Worm (Caenorhabditis elegans) whole organism, L3 larva: ENCODE data around the gene shc-3.
A peak's percentile ranks its signal among the peaks of the same experiment; 100 is the strongest.

ENCODE experiments used
- R02D3.7 ChIP-seq: fragments of 150-350 bp; optimal IDR thresholded peaks from 2 replicates; lab custom pipeline; 2014; ENCODE audit warnings: missing biosample characterization, missing genetic modification characterization
- ZK546.5 ChIP-seq: sonication (generic microtip); optimal IDR thresholded peaks from 2 replicates; lab custom pipeline; 2017; ENCODE audit warnings: missing biosample characterization, missing genetic modification characterization
- aly-2 ChIP-seq: fragments of 150-350 bp; optimal IDR thresholded peaks from 2 replicates; lab custom pipeline; 2014; ENCODE audit warnings: missing biosample characterization, missing genetic modification characterization
- ama-1 ChIP-seq: fragments of 150-350 bp; optimal IDR thresholded peaks from 2 replicates; lab custom pipeline; 2018
- ceh-16 ChIP-seq: sonication (generic microtip); optimal IDR thresholded peaks from 2 replicates; lab custom pipeline; 2017; ENCODE audit warnings: missing biosample characterization, missing genetic modification characterization
- ceh-28 ChIP-seq: fragments of 150-350 bp; optimal IDR thresholded peaks from 2 replicates; lab custom pipeline; 2014; ENCODE audit warnings: missing biosample characterization, missing genetic modification reagents, missing genetic modification characterization
- ceh-82 ChIP-seq: fragments of 150-350 bp; optimal IDR thresholded peaks from 2 replicates; lab custom pipeline; 2014; ENCODE audit warnings: missing biosample characterization, missing genetic modification characterization
- ceh-9 ChIP-seq: sonication (generic microtip); optimal IDR thresholded peaks from 2 replicates; lab custom pipeline; 2018; ENCODE audit warnings: missing biosample characterization, missing genetic modification characterization
- daf-12 ChIP-seq: fragments of 150-350 bp; optimal IDR thresholded peaks from 2 replicates; lab custom pipeline; 2014; ENCODE audit warnings: missing biosample characterization, missing genetic modification reagents, missing genetic modification characterization
- egl-27 ChIP-seq: sonication (generic microtip); optimal IDR thresholded peaks from 4 replicates; lab custom pipeline; 2017; ENCODE audit warnings: missing biosample characterization, missing genetic modification reagents, missing genetic modification characterization
- egl-5 ChIP-seq: fragments of 150-350 bp; optimal IDR thresholded peaks from 2 replicates; lab custom pipeline; 2017; ENCODE audit warnings: missing biosample characterization, missing genetic modification reagents, missing genetic modification characterization, inconsistent platforms
- elt-1 ChIP-seq: fragments of 150-350 bp; optimal IDR thresholded peaks from 2 replicates; lab custom pipeline; 2014; ENCODE audit warnings: missing biosample characterization, missing genetic modification characterization
- elt-3 ChIP-seq, 3 experiments: fragments of 150-350 bp in 1 of 3; sonication (generic microtip) in 2 of 3; optimal IDR thresholded peaks; 2 replicates in 2 of 3; 4 replicates in 1 of 3; lab custom pipeline; 2014 to 2017; ENCODE audit warnings: missing biosample characterization in 3 of 3, missing genetic modification characterization in 3 of 3
- eor-1 ChIP-seq, 2 experiments: fragments of 150-350 bp; optimal IDR thresholded peaks; 2 replicates each; lab custom pipeline; 2014 to 2018; ENCODE audit warnings: missing biosample characterization in 2 of 2, missing genetic modification characterization in 2 of 2
- fkh-10 ChIP-seq: sonication (generic microtip); optimal IDR thresholded peaks from 2 replicates; lab custom pipeline; 2017; ENCODE audit warnings: missing biosample characterization, missing genetic modification reagents, missing genetic modification characterization
- fkh-2 ChIP-seq: fragments of 150-350 bp; optimal IDR thresholded peaks from 2 replicates; lab custom pipeline; 2014; ENCODE audit warnings: missing biosample characterization, missing genetic modification reagents, missing genetic modification characterization
- fos-1 ChIP-seq: fragments of 150-350 bp; optimal IDR thresholded peaks from 2 replicates; lab custom pipeline; 2014; ENCODE audit warnings: missing biosample characterization, missing genetic modification characterization
- jun-1 ChIP-seq: fragments of 150-350 bp; optimal IDR thresholded peaks from 2 replicates; lab custom pipeline; 2014; ENCODE audit warnings: missing biosample characterization, missing genetic modification reagents, missing genetic modification characterization
- lin-15B ChIP-seq: fragments of 150-350 bp; optimal IDR thresholded peaks from 2 replicates; lab custom pipeline; 2014; ENCODE audit warnings: missing biosample characterization, missing genetic modification characterization
- lin-39 ChIP-seq: fragments of 150-350 bp; optimal IDR thresholded peaks from 2 replicates; lab custom pipeline; 2018; ENCODE audit warnings: missing biosample characterization, missing genetic modification reagents, missing genetic modification characterization
- lsy-12 ChIP-seq: sonication (generic microtip); optimal IDR thresholded peaks from 2 replicates; lab custom pipeline; 2016; ENCODE audit warnings: mild to moderate bottlenecking, missing genetic modification characterization, missing compliant biosample characterization
- mml-1 ChIP-seq: fragments of 150-350 bp; sonication (generic microtip); optimal IDR thresholded peaks from 3 replicates; lab custom pipeline; 2014; ENCODE audit warnings: missing biosample characterization, missing genetic modification characterization
- nfya-1 ChIP-seq: sonication (generic microtip); optimal IDR thresholded peaks from 2 replicates; lab custom pipeline; 2017; ENCODE audit warnings: missing genetic modification characterization, mild to moderate bottlenecking, missing compliant biosample characterization, antibody characterized with exemption, moderate library complexity; ENCODE audit not compliant: insufficient read depth
- nhr-12 ChIP-seq: fragments of 150-350 bp; optimal IDR thresholded peaks from 2 replicates; lab custom pipeline; 2014; ENCODE audit warnings: missing biosample characterization, missing genetic modification characterization
- nhr-23 ChIP-seq: fragments of 150-350 bp; optimal IDR thresholded peaks from 2 replicates; lab custom pipeline; 2014; ENCODE audit warnings: missing biosample characterization, missing genetic modification reagents, missing genetic modification characterization
- nhr-237 ChIP-seq: fragments of 150-350 bp; optimal IDR thresholded peaks from 2 replicates; lab custom pipeline; 2014; ENCODE audit warnings: missing biosample characterization, missing genetic modification characterization
- nhr-25 ChIP-seq: sonication (generic microtip); optimal IDR thresholded peaks from 2 replicates; lab custom pipeline; 2017; ENCODE audit warnings: missing biosample characterization, missing genetic modification characterization
- nhr-28 ChIP-seq: fragments of 150-350 bp; optimal IDR thresholded peaks from 2 replicates; lab custom pipeline; 2014; ENCODE audit warnings: missing biosample characterization, missing genetic modification characterization
- nhr-43 ChIP-seq: sonication (generic microtip); optimal IDR thresholded peaks from 2 replicates; lab custom pipeline; 2016; ENCODE audit warnings: mild to moderate bottlenecking, missing genetic modification characterization, missing compliant biosample characterization; ENCODE audit not compliant: poor library complexity, severe bottlenecking
- nhr-67 ChIP-seq: fragments of 150-350 bp; optimal IDR thresholded peaks from 2 replicates; lab custom pipeline; 2014; ENCODE audit warnings: missing biosample characterization, missing genetic modification characterization
- nhr-76 ChIP-seq: fragments of 150-350 bp; sonication (generic microtip); optimal IDR thresholded peaks from 5 replicates; lab custom pipeline; 2014; ENCODE audit warnings: missing biosample characterization, missing genetic modification characterization
- nhr-77 ChIP-seq: fragments of 150-350 bp; optimal IDR thresholded peaks from 2 replicates; lab custom pipeline; 2014; ENCODE audit warnings: missing biosample characterization, missing genetic modification characterization
- pha-4 ChIP-seq: fragments of 150-350 bp; optimal IDR thresholded peaks from 2 replicates; lab custom pipeline; 2014; ENCODE audit warnings: missing biosample characterization, missing genetic modification reagents, missing genetic modification characterization
- pqm-1 ChIP-seq: fragments of 150-350 bp; optimal IDR thresholded peaks from 2 replicates; lab custom pipeline; 2017; ENCODE audit warnings: missing biosample characterization, missing genetic modification characterization, inconsistent platforms
- sea-2 ChIP-seq: fragments of 150-350 bp; sonication (generic microtip); optimal IDR thresholded peaks from 4 replicates; lab custom pipeline; 2014; ENCODE audit warnings: missing biosample characterization, missing genetic modification reagents, missing genetic modification characterization
- skn-1 ChIP-seq: fragments of 150-350 bp; optimal IDR thresholded peaks from 2 replicates; lab custom pipeline; 2014; ENCODE audit warnings: missing biosample characterization, missing genetic modification characterization
- snpc-4 ChIP-seq: fragments of 150-350 bp; optimal IDR thresholded peaks from 2 replicates; lab custom pipeline; 2014; ENCODE audit warnings: missing biosample characterization, missing genetic modification characterization
- tbx-2 ChIP-seq: sonication (generic microtip); optimal IDR thresholded peaks from 2 replicates; lab custom pipeline; 2016; ENCODE audit warnings: mild to moderate bottlenecking, missing genetic modification characterization, missing compliant biosample characterization
- unc-39 ChIP-seq: sonication (generic microtip); optimal IDR thresholded peaks from 4 replicates; lab custom pipeline; 2017; ENCODE audit warnings: missing biosample characterization, missing genetic modification characterization
- unc-62 ChIP-seq: fragments of 150-350 bp; sonication (generic microtip); optimal IDR thresholded peaks from 4 replicates; lab custom pipeline; 2014; ENCODE audit warnings: missing biosample characterization, missing genetic modification reagents, missing genetic modification characterization
- zag-1 ChIP-seq: fragments of 150-350 bp; optimal IDR thresholded peaks from 2 replicates; lab custom pipeline; 2014; ENCODE audit warnings: missing biosample characterization, missing genetic modification characterization
- ztf-11 ChIP-seq: fragments of 150-350 bp; optimal IDR thresholded peaks from 2 replicates; lab custom pipeline; 2014; ENCODE audit warnings: missing biosample characterization, missing genetic modification characterization
- ztf-4 ChIP-seq: fragments of 150-350 bp; optimal IDR thresholded peaks from 2 replicates; lab custom pipeline; 2014; ENCODE audit warnings: missing biosample characterization, missing genetic modification characterization

Gene shc-3

DNA sequence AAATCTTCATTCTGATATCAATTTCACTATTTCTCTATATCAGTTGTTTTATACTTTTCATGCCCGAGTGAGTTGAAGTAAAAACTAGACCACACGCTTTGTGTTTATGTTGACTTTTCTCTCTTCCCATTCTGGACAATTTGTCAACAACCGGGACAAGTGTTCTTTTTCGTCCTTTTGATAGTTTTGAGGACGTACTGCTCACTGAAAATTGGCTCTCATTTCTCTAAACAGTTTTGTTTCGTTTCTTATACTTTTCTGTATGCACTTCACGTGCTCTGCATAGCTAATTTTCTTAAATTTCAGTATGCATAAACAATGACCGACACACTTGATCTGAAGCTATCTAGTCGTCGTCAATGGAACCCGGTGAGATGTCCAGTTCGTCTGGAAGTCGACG, 29.7 kb upstream of the shc-3 start, which contains the start of gene adm-2:
adm-2 (plus strand) TSS at position 301 of the 400 bp plus-strand sequence.
- TF ChIP-seq pha-4, result peak; percentile 85
- no peak for TF ChIP-seq lsy-12

DNA sequence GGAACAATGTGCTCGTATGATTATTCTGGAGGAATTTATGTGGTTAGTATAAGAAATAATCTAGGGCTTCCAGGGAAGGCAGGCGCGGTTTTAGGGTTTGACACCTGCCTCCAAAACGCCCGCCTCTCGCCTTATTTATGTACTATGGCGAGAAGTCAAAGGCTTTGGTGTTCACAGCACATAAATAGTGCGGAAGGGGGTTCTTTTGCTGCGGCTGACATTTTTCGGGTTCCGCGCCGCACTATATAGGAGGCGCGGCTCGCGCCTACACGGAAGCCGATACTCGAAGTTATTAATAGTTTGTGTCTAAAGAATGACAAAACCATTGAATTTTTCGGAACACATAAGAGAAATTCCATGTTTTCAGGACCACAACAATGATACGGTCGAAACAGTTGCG, 27.0 kb upstream of the shc-3 start:
- no peak for TF ChIP-seq elt-3 (tag; optimal IDR thresholded peaks at IDR 0.05; lab: Kevin White, UChicago)
- no peak for TF ChIP-seq R02D3.7 (tag; lab: Kevin White, UChicago)
- peak; percentile 60 for TF ChIP-seq snpc-4 (tag; lab: Kevin White, UChicago)
- no peak for TF ChIP-seq fkh-10
- TF ChIP-seq nhr-43, result no peak

DNA sequence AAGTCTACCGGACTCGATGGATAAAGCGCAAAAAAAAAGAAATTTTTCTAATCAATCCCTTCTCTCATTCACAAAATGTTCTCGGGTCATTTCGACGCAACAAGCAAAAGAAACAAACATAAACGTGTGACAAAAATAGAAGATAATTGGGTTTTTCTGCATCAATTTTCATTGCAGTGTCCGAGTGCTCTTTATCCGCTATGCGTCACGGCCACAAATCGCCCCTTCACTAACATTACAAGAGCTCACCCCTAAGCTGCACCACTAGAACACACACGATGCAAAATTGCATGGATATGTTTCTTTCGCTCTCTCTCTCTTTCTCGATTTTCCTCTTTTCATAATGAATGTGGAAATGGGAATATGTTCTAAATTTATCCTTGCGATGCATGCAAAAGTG, 21.2 kb upstream of the shc-3 start:
- TF ChIP-seq nhr-77 (no peak), mml-1 (tag; lab: Kevin White, UChicago) (no peak), zag-1 (tag; lab: Kevin White, UChicago) (no peak), nhr-67 (no peak), lsy-12 (no peak)

- TF ChIP-seq jun-1, result no peak
- no peak for TF ChIP-seq elt-3 (tag; optimal IDR thresholded peaks at IDR 0.05; lab: Kevin White, UChicago)
- no peak for TF ChIP-seq fkh-2 (tag; lab: Kevin White, UChicago)
- TF ChIP-seq sea-2 (GFP tag; lab: Kevin White, UChicago), result no peak
- no peak for TF ChIP-seq nhr-12 (tag; lab: Kevin White, UChicago)
- no peak for TF ChIP-seq lsy-12
- no peak for TF ChIP-seq egl-5 (tag; lab: Kevin White, UChicago)
- no peak for TF ChIP-seq snpc-4 (tag; lab: Kevin White, UChicago)
- no peak for TF ChIP-seq pqm-1 (tag; lab: Kevin White, UChicago)
- no peak for TF ChIP-seq ceh-28 (tag; lab: Kevin White, UChicago)
- no peak for TF ChIP-seq ztf-4 (tag; lab: Kevin White, UChicago)
These were observed 19.8 kb upstream of the shc-3 start for ce11 chrX:13697520-13697919.

- TF ChIP-seq ztf-11 (tag; lab: Kevin White, UChicago) (peak; percentile 69), snpc-4 (tag; lab: Kevin White, UChicago) (peak; percentile 96), nhr-25 (peak; percentile 99), lin-15B (tag; lab: Kevin White, UChicago) (peak; percentile 54), nhr-76 (tag; lab: Kevin White, UChicago) (peak; percentile 93), ceh-16 (tag; lab: Kevin White, UChicago) (peak; percentile 81), fkh-10 (peak; percentile 99), ceh-28 (tag; lab: Kevin White, UChicago) (peak; percentile 99), ceh-82 (tag; lab: Kevin White, UChicago) (peak; percentile 99), lin-39 (tag; lab: Kevin White, UChicago) (peak; percentile 100), nhr-67 (peak; percentile 18), pqm-1 (tag; lab: Kevin White, UChicago) (peak; percentile 89), nhr-12 (tag; lab: Kevin White, UChicago) (peak; percentile 53), egl-27 (tag; lab: Kevin White, UChicago) (peak; percentile 97), unc-62 (GFP tag; lab: Kevin White, UChicago) (peak; percentile 96), fos-1 (tag; lab: Kevin White, UChicago) (peak; percentile 93), skn-1 (tag; lab: Kevin White, UChicago) (peak; percentile 99), egl-5 (tag; lab: Kevin White, UChicago) (peak; percentile 99), daf-12 (tag; lab: Kevin White, UChicago) (peak; percentile 95), ZK546.5 (tag; lab: Kevin White, UChicago) (peak; percentile 69), ceh-9 (tag; lab: Kevin White, UChicago) (peak; percentile 92), mml-1 (tag; lab: Kevin White, UChicago) (no peak), nhr-237 (tag; lab: Kevin White, UChicago) (peak; percentile 96), nhr-23 (tag; lab: Kevin White, UChicago) (peak; percentile 99), fkh-2 (tag; lab: Kevin White, UChicago) (peak; percentile 96), jun-1 (peak; percentile 100), nhr-43 (peak; percentile 99), ama-1 (lab: Kevin White, UChicago) (peak; percentile 46), elt-1 (tag; lab: Kevin White, UChicago) (peak; percentile 88), zag-1 (tag; lab: Kevin White, UChicago) (peak; percentile 96), tbx-2 (peak; percentile 99), pha-4 (peak; percentile 98), nhr-77 (peak; percentile 99), nfya-1 (peak; percentile 97), eor-1 (tag; optimal IDR thresholded peaks at IDR 0.05; lab: Kevin White, UChicago) (peak in 1 of 2 experiments; percentile 83), nhr-28 (tag; lab: Kevin White, UChicago) (peak; percentile 85), unc-39 (tag; lab: Kevin White, UChicago) (peak; percentile 74), lsy-12 (peak; percentile 98), aly-2 (tag; lab: Kevin White, UChicago) (peak; percentile 97)
These were observed 16.6 kb upstream of the shc-3 start for ce11 chrX:13700642-13701233.
